Fruit fly (Drosophila melanogaster) whole organism, wandering third instar larva: ENCODE measurements around the gene eIF1A.

ENCODE experiments used
- Abd-B ChIP-seq: fragments of >200 bp; optimal IDR thresholded peaks from 2 replicates; lab custom pipeline; 2017; ENCODE audit warnings: missing biosample characterization, missing genetic modification characterization
- CG32264 ChIP-seq: fragments of 200-800 bp; sonication (Bioruptor generic); optimal IDR thresholded peaks from 2 replicates; lab custom pipeline; 2016; ENCODE audit warnings: missing biosample characterization, missing genetic modification characterization
- CG9705 ChIP-seq: fragments of 200-800 bp; sonication (Bioruptor generic); optimal IDR thresholded peaks from 2 replicates; lab custom pipeline; 2018; ENCODE audit warnings: missing biosample characterization, mild to moderate bottlenecking, missing genetic modification characterization
- CrebA ChIP-seq: fragments of 200-800 bp; sonication (Bioruptor generic); optimal IDR thresholded peaks from 2 replicates; lab custom pipeline; 2016; ENCODE audit warnings: missing biosample characterization, mild to moderate bottlenecking, missing genetic modification characterization, borderline replicate concordance
- Dfd ChIP-seq: fragments of >200 bp; optimal IDR thresholded peaks from 2 replicates; lab custom pipeline; 2017; ENCODE audit warnings: missing biosample characterization, missing genetic modification characterization
- Dif ChIP-seq: fragments of 200-275, 200-300 bp; sonication (Bioruptor generic); optimal IDR thresholded peaks from 2 replicates; lab custom pipeline; 2018; ENCODE audit warnings: missing biosample characterization, missing genetic modification characterization; ENCODE audit not compliant: partially characterized antibody
- GATAd ChIP-seq: sonication (Bioruptor generic); optimal IDR thresholded peaks from 2 replicates; lab custom pipeline; 2016; ENCODE audit warnings: missing biosample characterization, missing genetic modification characterization
- HLH106 ChIP-seq: fragments of 200-800 bp; optimal IDR thresholded peaks from 3 replicates; lab custom pipeline; 2019; ENCODE audit warnings: missing biosample characterization, mild to moderate bottlenecking, missing genetic modification characterization, moderate library complexity
- Hnf4 ChIP-seq: fragments of 200-800 bp; sonication (Bioruptor generic); optimal IDR thresholded peaks from 2 replicates; lab custom pipeline; 2016; ENCODE audit warnings: missing biosample characterization, mild to moderate bottlenecking, missing genetic modification characterization
- Hr78 ChIP-seq: fragments of >200 bp; optimal IDR thresholded peaks from 2 replicates; lab custom pipeline; 2017; ENCODE audit warnings: missing biosample characterization, missing genetic modification characterization
- Hr83 ChIP-seq: fragments of 200-300 bp; sonication (Bioruptor generic); optimal IDR thresholded peaks from 2 replicates; lab custom pipeline; 2016; ENCODE audit warnings: missing biosample characterization, mild to moderate bottlenecking, missing genetic modification characterization, moderate library complexity; ENCODE audit not compliant: poor library complexity, severe bottlenecking
- Jra ChIP-seq: sonication (Bioruptor generic); optimal IDR thresholded peaks from 2 replicates; lab custom pipeline; 2016; ENCODE audit warnings: missing biosample characterization, missing genetic modification characterization
- Mio ChIP-seq: sonication (Bioruptor generic); optimal IDR thresholded peaks from 2 replicates; lab custom pipeline; 2016; ENCODE audit warnings: missing biosample characterization, missing genetic modification characterization
- Myc ChIP-seq: fragments of >200 bp; optimal IDR thresholded peaks from 2 replicates; lab custom pipeline; 2017
- N ChIP-seq: fragments of >200 bp; optimal IDR thresholded peaks from 2 replicates; lab custom pipeline; 2018; ENCODE audit warnings: missing biosample characterization, missing external identifiers, missing genetic modification characterization
- OdsH ChIP-seq: fragments of 200-800 bp; sonication (Bioruptor generic); optimal IDR thresholded peaks from 2 replicates; lab custom pipeline; 2016; ENCODE audit warnings: missing biosample characterization, mild to moderate bottlenecking, missing genetic modification characterization
- Rel ChIP-seq, 2 experiments: fragments of 200-800 bp; sonication (Bioruptor generic) in 1 of 2; optimal IDR thresholded peaks; 2 replicates in 1 of 2; 3 replicates in 1 of 2; lab custom pipeline; 2016 to 2019; ENCODE audit warnings: mild to moderate bottlenecking in 2 of 2, missing biosample characterization in 2 of 2, missing genetic modification characterization in 2 of 2, moderate library complexity in 1 of 2
- Sp1 ChIP-seq: fragments of 200-800 bp; sonication (Bioruptor generic); optimal IDR thresholded peaks from 3 replicates; lab custom pipeline; 2019; ENCODE audit warnings: missing biosample characterization, mild to moderate bottlenecking, missing genetic modification characterization, moderate library complexity
- Vsx2 ChIP-seq: fragments of 200-300, 225-300 bp; sonication (Bioruptor generic); optimal IDR thresholded peaks from 2 replicates; lab custom pipeline; 2018; ENCODE audit warnings: missing biosample characterization, missing genetic modification characterization; ENCODE audit not compliant: partially characterized antibody
- br ChIP-seq: fragments of 200-800 bp; sonication (Bioruptor generic); optimal IDR thresholded peaks from 2 replicates; lab custom pipeline; 2016; ENCODE audit warnings: missing biosample characterization, missing genetic modification characterization
- brk ChIP-seq: fragments of 200-800 bp; sonication (Bioruptor generic); optimal IDR thresholded peaks from 2 replicates; lab custom pipeline; 2016; ENCODE audit warnings: missing biosample characterization, mild to moderate bottlenecking, missing genetic modification characterization
- dl ChIP-seq, 2 experiments: fragments of 175-275, 200-275 bp in 1 of 2; fragments of 200-275 bp in 1 of 2; sonication (Bioruptor generic); optimal IDR thresholded peaks; lab custom pipeline; 2018; ENCODE audit warnings: mild to moderate bottlenecking in 2 of 2, missing biosample characterization in 2 of 2, missing genetic modification characterization in 2 of 2, moderate library complexity in 2 of 2; ENCODE audit not compliant: partially characterized antibody in 2 of 2, insufficient read depth in 1 of 2
- dmrt93B ChIP-seq: fragments of 200-800 bp; sonication (Bioruptor generic); optimal IDR thresholded peaks from 2 replicates; lab custom pipeline; 2018; ENCODE audit warnings: missing biosample characterization, mild to moderate bottlenecking, missing genetic modification characterization
- dsf ChIP-seq: sonication (Bioruptor generic); optimal IDR thresholded peaks from 2 replicates; lab custom pipeline; 2016; ENCODE audit warnings: missing biosample characterization, missing genetic modification characterization, borderline replicate concordance
- ey ChIP-seq: fragments of 200-800 bp; sonication (Bioruptor generic); optimal IDR thresholded peaks from 2 replicates; lab custom pipeline; 2016; ENCODE audit warnings: missing biosample characterization, missing genetic modification characterization
- foxo ChIP-seq, 2 experiments: fragments of 200-800 bp; sonication (Bioruptor generic); optimal IDR thresholded peaks; 2 replicates in 1 of 2; 3 replicates in 1 of 2; lab custom pipeline; 2016 to 2017; ENCODE audit warnings: missing biosample characterization in 2 of 2, missing genetic modification characterization in 2 of 2
- fru ChIP-seq: fragments of 200-800 bp; sonication (Bioruptor generic); optimal IDR thresholded peaks from 3 replicates; lab custom pipeline; 2016; ENCODE audit warnings: missing biosample characterization, mild to moderate bottlenecking, missing genetic modification characterization
- h ChIP-seq: fragments of 200-800 bp; sonication (Bioruptor generic); optimal IDR thresholded peaks from 3 replicates; lab custom pipeline; 2016; ENCODE audit warnings: missing biosample characterization, mild to moderate bottlenecking, missing genetic modification characterization
- jim ChIP-seq: fragments of 175-275, 200-325 bp; sonication (Bioruptor generic); optimal IDR thresholded peaks from 2 replicates; lab custom pipeline; 2016; ENCODE audit warnings: missing biosample characterization, mild to moderate bottlenecking, missing genetic modification characterization
- lola ChIP-seq: fragments of >200 bp; optimal IDR thresholded peaks from 2 replicates; lab custom pipeline; 2017; ENCODE audit warnings: missing biosample characterization, missing genetic modification characterization
- pan ChIP-seq: fragments of >200 bp; optimal IDR thresholded peaks from 2 replicates; lab custom pipeline; 2017
- psq ChIP-seq: fragments of 200-800 bp; sonication (Bioruptor generic); optimal IDR thresholded peaks from 3 replicates; lab custom pipeline; 2017; ENCODE audit warnings: missing biosample characterization, mild to moderate bottlenecking, missing genetic modification characterization, moderate library complexity
- rgr ChIP-seq: fragments of 200-800 bp; sonication (Bioruptor generic); optimal IDR thresholded peaks from 3 replicates; lab custom pipeline; 2016; ENCODE audit warnings: missing biosample characterization, mild to moderate bottlenecking, missing genetic modification characterization
- sage ChIP-seq: fragments of 200-800 bp; sonication (Bioruptor generic); optimal IDR thresholded peaks from 2 replicates; lab custom pipeline; 2016; ENCODE audit warnings: missing biosample characterization, mild to moderate bottlenecking, missing genetic modification characterization
- sv ChIP-seq: fragments of 200-800 bp; sonication (Bioruptor generic); optimal IDR thresholded peaks from 3 replicates; lab custom pipeline; 2016; ENCODE audit warnings: missing biosample characterization, missing genetic modification characterization
- tai ChIP-seq: sonication (Bioruptor generic); optimal IDR thresholded peaks from 2 replicates; lab custom pipeline; 2016; ENCODE audit warnings: missing biosample characterization, missing genetic modification characterization
- usp ChIP-seq: fragments of >200 bp; optimal IDR thresholded peaks from 2 replicates; lab custom pipeline; 2017; ENCODE audit warnings: missing biosample characterization, missing genetic modification characterization
- woc ChIP-seq: sonication (Bioruptor generic); optimal IDR thresholded peaks from 2 replicates; lab custom pipeline; 2016; ENCODE audit warnings: missing biosample characterization, mild to moderate bottlenecking, missing genetic modification characterization

eIF1A gene

dm6 chr3R:18245044-18245596 is 29.3 kb upstream of the eIF1A start:
- no peak for TF ChIP-seq Hr78 (GFP tag; lab: Kevin White, UChicago)
- no peak for TF ChIP-seq Rel (GFP tag; optimal IDR thresholded peaks at IDR 0.05; lab: Kevin White, UChicago)
- TF ChIP-seq Rel (tag; optimal IDR thresholded peaks at IDR 0.05; lab: Kevin White, UChicago) = no peak
- no peak for TF ChIP-seq N (GFP tag; lab: Kevin White, UChicago)
- no peak for TF ChIP-seq Dif (GFP tag; lab: Kevin White, UChicago)
- TF ChIP-seq Hr83 = no peak
- no peak for TF ChIP-seq woc (GFP tag; lab: Kevin White, UChicago)
- TF ChIP-seq CrebA (GFP tag; lab: Kevin White, UChicago) = no peak
- TF ChIP-seq dsf = no peak
- no peak for TF ChIP-seq CG9705 (GFP tag; lab: Kevin White, UChicago)
- TF ChIP-seq rgr (GFP tag; lab: Kevin White, UChicago) = no peak
- no peak for TF ChIP-seq h (GFP tag; lab: Kevin White, UChicago)
- TF ChIP-seq dl (GFP tag; optimal IDR thresholded peaks at IDR 0.05; lab: Kevin White, UChicago; ENCODE audit: insufficient read depth in 1 of 2, partially characterized antibody in 2 of 2) = no peak
- TF ChIP-seq Sp1 (GFP tag; lab: Kevin White, UChicago) = no peak
- no peak for TF ChIP-seq fru (GFP tag; lab: Kevin White, UChicago)
- no peak for TF ChIP-seq CG32264 (GFP tag; lab: Kevin White, UChicago)
- TF ChIP-seq psq (GFP tag; lab: Kevin White, UChicago) = no peak
- TF ChIP-seq br (GFP tag; lab: Kevin White, UChicago) = no peak
- no peak for TF ChIP-seq Abd-B (GFP tag; lab: Kevin White, UChicago)
- no peak for TF ChIP-seq usp (GFP tag; lab: Kevin White, UChicago)

dm6 chr3R:18246041-18246440 is 28.4 kb upstream of the eIF1A start:
- no peak for TF ChIP-seq GATAd (GFP tag; lab: Kevin White, UChicago)
- TF ChIP-seq Dfd = no peak
- TF ChIP-seq Rel (GFP tag; optimal IDR thresholded peaks at IDR 0.05; lab: Kevin White, UChicago) = no peak
- TF ChIP-seq Rel (tag; optimal IDR thresholded peaks at IDR 0.05; lab: Kevin White, UChicago) = peak; percentile 14
- TF ChIP-seq woc (GFP tag; lab: Kevin White, UChicago) = no peak

- TF ChIP-seq Myc (lab: Kevin White, UChicago) (no peak), psq (GFP tag; lab: Kevin White, UChicago) (peak; percentile 22), CrebA (GFP tag; lab: Kevin White, UChicago) (no peak), Hr78 (GFP tag; lab: Kevin White, UChicago) (no peak), Sp1 (GFP tag; lab: Kevin White, UChicago) (no peak), Hnf4 (GFP tag; lab: Kevin White, UChicago) (no peak), pan (no peak), OdsH (GFP tag; lab: Kevin White, UChicago) (no peak), jim (no peak), Hr83 (peak; percentile 16), N (GFP tag; lab: Kevin White, UChicago) (peak; percentile 69), Mio (no peak), ey (GFP tag; lab: Kevin White, UChicago) (no peak), Vsx2 (GFP tag; lab: Kevin White, UChicago) (no peak), sage (no peak), h (GFP tag; lab: Kevin White, UChicago) (no peak), lola (GFP tag; lab: Kevin White, UChicago) (no peak), CG32264 (GFP tag; lab: Kevin White, UChicago) (no peak), dl (GFP tag; optimal IDR thresholded peaks at IDR 0.05; lab: Kevin White, UChicago; ENCODE audit: insufficient read depth in 1 of 2, partially characterized antibody in 2 of 2) (peak in 1 of 2 experiments; percentile 41), Jra (GFP tag; lab: Kevin White, UChicago) (no peak), sv (GFP tag; lab: Kevin White, UChicago) (no peak), CG9705 (GFP tag; lab: Kevin White, UChicago) (no peak), br (GFP tag; lab: Kevin White, UChicago) (no peak), fru (GFP tag; lab: Kevin White, UChicago) (no peak), dmrt93B (no peak), usp (GFP tag; lab: Kevin White, UChicago) (no peak), HLH106 (tag; lab: Kevin White, UChicago) (no peak), rgr (GFP tag; lab: Kevin White, UChicago) (no peak), Dif (GFP tag; lab: Kevin White, UChicago) (peak; percentile 69), Rel (GFP tag; optimal IDR thresholded peaks at IDR 0.05; lab: Kevin White, UChicago) (no peak), Rel (tag; optimal IDR thresholded peaks at IDR 0.05; lab: Kevin White, UChicago) (peak; percentile 10), tai (GFP tag; lab: Kevin White, UChicago) (no peak), Abd-B (GFP tag; lab: Kevin White, UChicago) (no peak), brk (GFP tag; lab: Kevin White, UChicago) (no peak), GATAd (GFP tag; lab: Kevin White, UChicago) (no peak), Dfd (no peak), woc (GFP tag; lab: Kevin White, UChicago) (no peak), dsf (no peak), foxo (GFP tag; optimal IDR thresholded peaks at IDR 0.05; lab: Kevin White, UChicago) (no peak)
These were observed 25.2 kb upstream of the eIF1A start for dm6 chr3R:18249268-18249667.
